Worm (Caenorhabditis elegans) whole organism, young adult: ENCODE data around the gene F01G4.6.
A peak's percentile ranks its signal among the peaks of the same experiment; 100 is the strongest.

Experiments
- K11D2.4 ChIP-seq: fragments of 200-800 bp; sonication (Bioruptor generic); IDR thresholded peaks from 2 replicates; pipeline ENCODE4 v1.3.6; 2022; ENCODE audit warnings: missing genetic modification reagents, missing genetic modification characterization, missing compliant biosample characterization
- snpc-4 ChIP-seq, 5 experiments: fragments of 150-350 bp in 1 of 5; sonication (generic microtip) in 4 of 5; optimal IDR thresholded peaks; 2 replicates each; lab custom pipeline; 2014 to 2018; ENCODE audit warnings: missing genetic modification characterization in 5 of 5, missing biosample characterization in 3 of 5, antibody characterized with exemption in 2 of 5, mild to moderate bottlenecking in 2 of 5, missing compliant biosample characterization in 2 of 5, missing genotype in 2 of 5, moderate library complexity in 2 of 5, missing genetic modification reagents in 1 of 5

ce11 chrIV:11118837-11119491 is 30.3 kb downstream of the F01G4.6 start, which contains the start of the genes imp-2 and enpl-1:
- TF ChIP-seq snpc-4 (GFP tag; optimal IDR thresholded peaks at IDR 0.05; lab: Kevin White, UChicago) (no peak), snpc-4 (tag; optimal IDR thresholded peaks at IDR 0.05; lab: Kevin White, UChicago) (peak in 3 of 4 experiments; percentile 68 to 78 (median 71)), K11D2.4 (GFP tag; lab: Robert Waterston, UW) (peak; percentile 60)
